Fruit fly (Drosophila melanogaster) whole organism, embryonic: ENCODE measurements around the gene mmy.
A peak's percentile ranks its signal among the peaks of the same experiment; 100 is the strongest.

ENCODE experiments used
- ATbp ChIP-seq: fragments of 200-800 bp; sonication (Bioruptor generic); optimal IDR thresholded peaks from 2 replicates; lab custom pipeline; 2017; ENCODE audit warnings: missing biosample characterization, mild to moderate bottlenecking, missing genetic modification characterization, missing genetic modification reagents
- Awh ChIP-seq: fragments of 200-800 bp; sonication (Bioruptor generic); IDR thresholded peaks from 2 replicates; pipeline ENCODE4, ENCODE4 v1.3.6; 2022; ENCODE audit warnings: missing biosample characterization, missing genetic modification characterization
- CG10431 ChIP-seq: fragments of 200-800 bp; sonication (Bioruptor generic); optimal IDR thresholded peaks from 3 replicates; lab custom pipeline; 2018; ENCODE audit warnings: missing biosample characterization, mild to moderate bottlenecking, missing genetic modification characterization
- CG10654 ChIP-seq: fragments of 200-800 bp; sonication (Bioruptor generic); optimal IDR thresholded peaks from 2 replicates; lab custom pipeline; 2016; ENCODE audit warnings: missing biosample characterization, missing genetic modification characterization
- CG11093 ChIP-seq: fragments of 200-800 bp; sonication (Bioruptor generic); IDR thresholded peaks from 3 replicates; pipeline ENCODE4 v1.3.6; 2022; ENCODE audit warnings: missing biosample characterization, missing genetic modification characterization
- CG11504 ChIP-seq: fragments of 200-800 bp; sonication (Bioruptor generic); optimal IDR thresholded peaks from 3 replicates; lab custom pipeline; 2019; ENCODE audit warnings: missing biosample characterization, mild to moderate bottlenecking, missing genetic modification characterization, moderate library complexity
- CG13296 ChIP-seq: fragments of 200-800 bp; sonication (Bioruptor generic); optimal IDR thresholded peaks from 3 replicates; lab custom pipeline; 2018; ENCODE audit warnings: missing biosample characterization, mild to moderate bottlenecking, missing genetic modification characterization
- CG13775 ChIP-seq: fragments of 200-800 bp; sonication (Bioruptor generic); optimal IDR thresholded peaks from 3 replicates; lab custom pipeline; 2017; ENCODE audit warnings: missing biosample characterization, mild to moderate bottlenecking, missing genetic modification characterization
- CG14710 ChIP-seq: fragments of 200-800 bp; sonication (Bioruptor generic); optimal IDR thresholded peaks from 3 replicates; lab custom pipeline; 2019; ENCODE audit warnings: missing biosample characterization, mild to moderate bottlenecking, missing genetic modification characterization, moderate library complexity
- CG15479 ChIP-seq: fragments of 200-800 bp; sonication (Bioruptor generic); optimal IDR thresholded peaks from 3 replicates; lab custom pipeline; 2019; ENCODE audit warnings: missing biosample characterization, mild to moderate bottlenecking, missing genetic modification characterization, moderate library complexity
- CG15601 ChIP-seq: fragments of 200-800 bp; sonication (Bioruptor generic); optimal IDR thresholded peaks from 3 replicates; lab custom pipeline; 2019; ENCODE audit warnings: missing biosample characterization, mild to moderate bottlenecking, missing genetic modification characterization, moderate library complexity
- CG17328 ChIP-seq: fragments of 200-800 bp; sonication (Bioruptor generic); IDR thresholded peaks from 2 replicates; pipeline ENCODE4 v1.3.6; 2022; ENCODE audit warnings: missing biosample characterization, missing genetic modification characterization
- CG17359 ChIP-seq: fragments of 200-800 bp; sonication (Bioruptor generic); optimal IDR thresholded peaks from 3 replicates; lab custom pipeline; 2018; ENCODE audit warnings: missing biosample characterization, mild to moderate bottlenecking, missing genetic modification characterization, moderate library complexity
- CG18599 ChIP-seq: fragments of 200-800 bp; sonication (Bioruptor generic); optimal IDR thresholded peaks from 3 replicates; lab custom pipeline; 2017; ENCODE audit warnings: missing biosample characterization, missing genetic modification characterization, mild to moderate bottlenecking, moderate library complexity, missing genetic modification reagents
- CG2875 ChIP-seq: fragments of 200-800 bp; sonication (Bioruptor generic); optimal IDR thresholded peaks from 2 replicates; lab custom pipeline; 2017; ENCODE audit warnings: missing biosample characterization, mild to moderate bottlenecking, missing genetic modification characterization, missing genetic modification reagents
- CG4360 ChIP-seq: fragments of 200-800 bp; sonication (Bioruptor generic); IDR thresholded peaks from 2 replicates; pipeline ENCODE4 v1.3.6; 2022; ENCODE audit warnings: missing biosample characterization, missing genetic modification characterization
- CG6175 ChIP-seq: fragments of 200-800 bp; sonication (Bioruptor generic); IDR thresholded peaks from 3 replicates; pipeline ENCODE4 v1.3.6; 2022; ENCODE audit warnings: missing biosample characterization, missing genetic modification characterization
- CG7372 ChIP-seq: fragments of 200-800 bp; sonication (Bioruptor generic); IDR thresholded peaks from 2 replicates; pipeline ENCODE4 v1.3.6; 2022; ENCODE audit warnings: missing biosample characterization, missing genetic modification characterization
- CG8478 ChIP-seq: fragments of >200 bp; optimal IDR thresholded peaks from 2 replicates; lab custom pipeline; 2018
- CG9932 ChIP-seq: fragments of 200-800 bp; sonication (Bioruptor generic); IDR thresholded peaks from 2 replicates; pipeline ENCODE4 v1.3.6; 2022; ENCODE audit warnings: missing biosample characterization, missing genetic modification characterization
- CTCF ChIP-seq: fragments of 200-800 bp; sonication (Bioruptor generic); optimal IDR thresholded peaks from 2 replicates; lab custom pipeline; 2017; ENCODE audit warnings: missing biosample characterization, mild to moderate bottlenecking, missing genetic modification characterization, moderate library complexity
- CoRest ChIP-seq: fragments of 200-800 bp; sonication (Bioruptor generic); optimal IDR thresholded peaks from 3 replicates; lab custom pipeline; 2018; ENCODE audit warnings: missing biosample characterization, mild to moderate bottlenecking, missing genetic modification characterization, moderate library complexity
- Dip2 ChIP-seq: fragments of 200-800 bp; sonication (Bioruptor generic); IDR thresholded peaks from 2 replicates; pipeline ENCODE4 v1.3.6; 2022; ENCODE audit warnings: missing biosample characterization, missing genetic modification characterization
- Hmx ChIP-seq: fragments of 200-800 bp; sonication (Bioruptor generic); optimal IDR thresholded peaks from 2 replicates; lab custom pipeline; 2016; ENCODE audit warnings: missing biosample characterization, missing genetic modification characterization
- Hr3 ChIP-seq: fragments of 200-800 bp; sonication (Bioruptor generic); optimal IDR thresholded peaks from 3 replicates; lab custom pipeline; 2016; ENCODE audit warnings: missing biosample characterization, missing genetic modification characterization
- Nf-YA ChIP-seq: fragments of 200-800 bp; sonication (Bioruptor generic); IDR thresholded peaks from 2 replicates; pipeline ENCODE4 v1.3.6; 2022; ENCODE audit warnings: missing biosample characterization, missing genetic modification characterization
- Nf-YB ChIP-seq: fragments of 200-800 bp; sonication (Bioruptor generic); optimal IDR thresholded peaks from 3 replicates; lab custom pipeline; 2019; ENCODE audit warnings: missing biosample characterization, mild to moderate bottlenecking, missing genetic modification characterization, moderate library complexity
- PHDP ChIP-seq: fragments of 200-800 bp; sonication (Bioruptor generic); optimal IDR thresholded peaks from 3 replicates; lab custom pipeline; 2018; ENCODE audit warnings: missing biosample characterization, mild to moderate bottlenecking, missing genetic modification characterization, moderate library complexity
- Poxn ChIP-seq: fragments of 200-800 bp; sonication (Bioruptor generic); IDR thresholded peaks from 2 replicates; pipeline ENCODE4 v1.3.6; 2022; ENCODE audit warnings: missing biosample characterization, missing genetic modification characterization
- Xrp1 ChIP-seq: fragments of 200-800 bp; sonication (Bioruptor generic); IDR thresholded peaks from 2 replicates; pipeline ENCODE4 v1.3.6; 2022; ENCODE audit warnings: missing biosample characterization, missing genetic modification characterization
- aop ChIP-seq: fragments of 200-800 bp; sonication (Bioruptor generic); IDR thresholded peaks from 2 replicates; pipeline ENCODE4 v1.3.6; 2022; ENCODE audit warnings: missing biosample characterization, missing genetic modification characterization
- ash1 ChIP-seq: fragments of 200-800 bp; sonication (Bioruptor generic); optimal IDR thresholded peaks from 2 replicates; lab custom pipeline; 2018; ENCODE audit warnings: missing biosample characterization, mild to moderate bottlenecking, missing genetic modification characterization
- dpn ChIP-seq, 2 experiments: fragments of 200-800 bp; sonication (Bioruptor generic); optimal IDR thresholded peaks; 3 replicates each; lab custom pipeline; 2016; ENCODE audit warnings: missing biosample characterization in 2 of 2, missing genetic modification characterization in 2 of 2
- en ChIP-seq: fragments of 200-800 bp; sonication (Bioruptor generic); optimal IDR thresholded peaks from 2 replicates; lab custom pipeline; 2016; ENCODE audit warnings: missing biosample characterization, missing genetic modification characterization
- gem ChIP-seq: fragments of 200-800 bp; sonication (Bioruptor generic); optimal IDR thresholded peaks from 2 replicates; lab custom pipeline; 2019; ENCODE audit warnings: missing biosample characterization, mild to moderate bottlenecking, missing genetic modification characterization, moderate library complexity
- her ChIP-seq: fragments of 200-800 bp; sonication (Bioruptor generic); optimal IDR thresholded peaks from 2 replicates; lab custom pipeline; 2016; ENCODE audit warnings: missing biosample characterization, missing genetic modification characterization
- hkb ChIP-seq, 2 experiments: fragments of 200-800 bp in 1 of 2; fragments of >200 bp in 1 of 2; sonication (Bioruptor generic) in 1 of 2; IDR thresholded peaks in 1 of 2; optimal IDR thresholded peaks in 1 of 2; 2 replicates each; pipeline versions ENCODE4 v1.3.6 to Lab custom; 2017 to 2022; ENCODE audit warnings: missing biosample characterization in 1 of 2, missing genetic modification characterization in 1 of 2
- kni ChIP-seq: fragments of 200-800 bp; sonication (Bioruptor generic); optimal IDR thresholded peaks from 3 replicates; lab custom pipeline; 2017; ENCODE audit warnings: mild to moderate bottlenecking, missing biosample characterization, missing genetic modification reagents, missing genetic modification characterization
- lov ChIP-seq, 2 experiments: fragments of 200-800 bp in 1 of 2; fragments of >200 bp in 1 of 2; sonication (Bioruptor generic) in 1 of 2; IDR thresholded peaks in 1 of 2; optimal IDR thresholded peaks in 1 of 2; 2 replicates in 1 of 2; 3 replicates in 1 of 2; pipeline versions ENCODE4 v1.3.6 to Lab custom; 2017 to 2022; ENCODE audit warnings: missing biosample characterization in 1 of 2, missing genetic modification characterization in 1 of 2
- maf-S ChIP-seq: fragments of 200-800 bp; sonication (Bioruptor generic); optimal IDR thresholded peaks from 2 replicates; lab custom pipeline; 2016; ENCODE audit warnings: missing biosample characterization, missing genetic modification characterization
- nmo ChIP-seq: fragments of 200-800 bp; sonication (Bioruptor generic); optimal IDR thresholded peaks from 2 replicates; lab custom pipeline; 2018; ENCODE audit warnings: missing biosample characterization, mild to moderate bottlenecking, missing genetic modification characterization, moderate library complexity
- oc ChIP-seq: fragments of 200-800 bp; sonication (Bioruptor generic); optimal IDR thresholded peaks from 2 replicates; lab custom pipeline; 2018; ENCODE audit warnings: missing biosample characterization, mild to moderate bottlenecking, missing genetic modification characterization, moderate library complexity
- pnt ChIP-seq: fragments of 200-800 bp; sonication (Bioruptor generic); optimal IDR thresholded peaks from 3 replicates; lab custom pipeline; 2016; ENCODE audit warnings: missing biosample characterization, missing genetic modification characterization
- pzg ChIP-seq: fragments of 200-800 bp; sonication (Bioruptor generic); optimal IDR thresholded peaks from 3 replicates; lab custom pipeline; 2018; ENCODE audit warnings: missing biosample characterization, mild to moderate bottlenecking, missing genetic modification characterization, moderate library complexity
- row ChIP-seq: fragments of 200-800 bp; sonication (Bioruptor generic); IDR thresholded peaks from 3 replicates; pipeline ENCODE4 v1.3.6; 2022; ENCODE audit warnings: missing biosample characterization, missing genetic modification characterization
- sc ChIP-seq, 3 experiments: fragments of >200 bp in 2 of 3; fragments of 200-800 bp in 1 of 3; sonication (Bioruptor generic) in 1 of 3; optimal IDR thresholded peaks; 2 replicates in 2 of 3; 3 replicates in 1 of 3; lab custom pipeline; 2017; ENCODE audit warnings: mild to moderate bottlenecking in 1 of 3, missing biosample characterization in 1 of 3, missing genetic modification characterization in 1 of 3, missing genetic modification reagents in 1 of 3
- sens ChIP-seq: fragments of 200-800 bp; sonication (Bioruptor generic); peaks from one replicate; lab custom pipeline; 2016; ENCODE audit warnings: missing biosample characterization, missing genetic modification characterization
- sens-2 ChIP-seq: fragments of 200-800 bp; sonication (Bioruptor generic); IDR thresholded peaks from 2 replicates; pipeline ENCODE4 v1.3.6; 2022; ENCODE audit warnings: missing biosample characterization, missing genetic modification characterization

The mmy gene

DNA sequence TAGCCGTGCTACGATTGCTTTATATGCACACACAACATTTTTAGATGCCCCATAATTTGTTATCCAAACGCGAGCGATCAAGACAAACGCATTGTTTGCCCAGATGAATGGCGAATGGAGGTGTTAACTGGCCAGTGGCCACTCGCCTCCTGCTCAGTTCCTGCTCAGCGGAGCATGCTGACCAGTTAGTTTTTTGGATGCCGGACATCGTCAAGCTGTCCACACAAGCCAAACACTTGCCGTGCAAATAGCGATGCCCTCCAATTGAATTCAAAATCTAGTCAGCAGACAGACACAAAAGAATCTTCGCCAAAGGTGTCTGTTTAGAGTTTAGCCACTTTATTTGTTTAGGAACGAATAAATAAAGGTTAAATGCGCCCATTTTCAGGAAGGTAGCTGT, 11.4 kb downstream of the mmy start (continued):
- TF ChIP-seq CoRest (tag; lab: Kevin White, UChicago) = no peak
- TF ChIP-seq aop (GFP tag; lab: Robert Waterston, UW) = no peak
- TF ChIP-seq dpn (GFP tag; optimal IDR thresholded peaks at IDR 0.05; lab: Kevin White, UChicago) = no peak
- peak; percentile 3 for TF ChIP-seq ATbp (GFP tag; lab: Kevin White, UChicago)
- no peak for TF ChIP-seq Hmx (GFP tag; lab: Kevin White, UChicago)
- TF ChIP-seq CG10654 (GFP tag; lab: Kevin White, UChicago) = no peak
- peak; percentile 31 for TF ChIP-seq CG15479 (GFP tag; lab: Kevin White, UChicago)

DNA sequence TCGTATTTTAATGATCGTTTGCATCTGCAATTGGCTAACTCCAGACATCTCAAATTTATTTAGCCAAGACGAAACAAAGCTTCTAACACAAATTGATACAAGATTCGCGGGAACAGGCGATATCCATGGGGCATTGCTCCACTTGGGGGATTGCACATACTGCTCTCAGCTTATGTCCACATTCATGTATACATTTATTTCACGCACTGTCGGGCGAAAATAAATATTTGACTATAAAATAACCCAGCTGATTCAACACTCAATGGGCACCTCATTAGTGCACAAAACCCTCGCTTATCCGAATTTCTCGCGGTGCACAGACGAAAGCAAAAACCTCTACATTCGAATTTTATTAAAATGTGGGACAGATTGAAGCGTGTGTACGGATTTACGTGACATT, 12.2 kb downstream of the mmy start:
- 0 out of 3 replicates have a peak, but pooled peaks have one; percentile 9 for TF ChIP-seq row (GFP tag; lab: Robert Waterston, UW)
- no peak for TF ChIP-seq pnt (GFP tag; lab: Kevin White, UChicago)
- TF ChIP-seq sens-2 (GFP tag; lab: Robert Waterston, UW) = no peak
- peak; percentile 35 for TF ChIP-seq CG10431 (GFP tag; lab: Kevin White, UChicago)
- TF ChIP-seq CG14710 (tag; lab: Kevin White, UChicago) = peak; percentile 1
- TF ChIP-seq CG17359 (tag; lab: Kevin White, UChicago) = peak; percentile 59
- no peak for TF ChIP-seq lov (optimal IDR thresholded peaks at IDR 0.05; lab: Kevin White, UChicago)
- no peak for TF ChIP-seq lov (GFP tag; IDR thresholded peaks at IDR 0.05; lab: Robert Waterston, UW)
- TF ChIP-seq CG15601 (tag; lab: Kevin White, UChicago) = peak; percentile 12
- no peak for TF ChIP-seq pzg (GFP tag; lab: Kevin White, UChicago)
- TF ChIP-seq nmo (GFP tag; lab: Kevin White, UChicago) = peak; percentile 9
- no peak for TF ChIP-seq CG7372 (GFP tag; lab: Robert Waterston, UW)
- peak; percentile 4 for TF ChIP-seq oc (tag; lab: Kevin White, UChicago)
- TF ChIP-seq gem (tag; lab: Kevin White, UChicago) = peak; percentile 23
- no peak for TF ChIP-seq CG9932 (GFP tag; lab: Robert Waterston, UW)
- TF ChIP-seq kni (GFP tag; lab: Kevin White, UChicago) = peak; percentile 47
- peak; percentile 71 for TF ChIP-seq CG2875 (GFP tag; lab: Kevin White, UChicago)
- TF ChIP-seq CG8478 = no peak
- peak; percentile 46 for TF ChIP-seq CG11504 (tag; lab: Kevin White, UChicago)
- TF ChIP-seq CG6175 (GFP tag; lab: Robert Waterston, UW) = no peak
- TF ChIP-seq ash1 (GFP tag; lab: Kevin White, UChicago) = no peak
- no peak for TF ChIP-seq CG13775
- peak; percentile 63 for TF ChIP-seq Xrp1 (GFP tag; lab: Robert Waterston, UW)
- peak; percentile 13 for TF ChIP-seq Nf-YB (GFP tag; lab: Kevin White, UChicago)
- peak; percentile 55 for TF ChIP-seq sens (GFP tag; lab: Kevin White, UChicago)
- TF ChIP-seq dpn (GFP tag; optimal IDR thresholded peaks at IDR 0.05; lab: Kevin White, UChicago) = peak in 1 of 2 experiments; percentile 20
- TF ChIP-seq CG17328 = 0 out of 2 replicates have a peak, but pooled peaks have one; percentile 25
- TF ChIP-seq sc (optimal IDR thresholded peaks at IDR 0.05; lab: Kevin White, UChicago) = no peak
- no peak for TF ChIP-seq sc (GFP tag; optimal IDR thresholded peaks at IDR 0.05; lab: Kevin White, UChicago)
- TF ChIP-seq CG18599 (GFP tag; lab: Kevin White, UChicago) = peak; percentile 42
- TF ChIP-seq Hr3 = no peak
- peak; percentile 19 for TF ChIP-seq CG13296 (GFP tag; lab: Kevin White, UChicago)
- TF ChIP-seq Poxn (GFP tag; lab: Robert Waterston, UW) = no peak
- TF ChIP-seq CTCF (GFP tag; lab: Kevin White, UChicago) = peak; percentile 10
- no peak for TF ChIP-seq en (GFP tag; lab: Kevin White, UChicago)
- TF ChIP-seq hkb (optimal IDR thresholded peaks at IDR 0.05; lab: Kevin White, UChicago) = no peak
- peak; percentile 35; the same call in 1 of the 2 replicates for TF ChIP-seq hkb (GFP tag; IDR thresholded peaks at IDR 0.05; lab: Robert Waterston, UW)
- peak; percentile 61 for TF ChIP-seq PHDP (tag; lab: Kevin White, UChicago)
- TF ChIP-seq Awh (GFP tag; lab: Robert Waterston, UW) = peak; percentile 46; the same call in 1 of the 2 replicates
- TF ChIP-seq Nf-YA (GFP tag; lab: Robert Waterston, UW) = 0 out of 2 replicates have a peak, but pooled peaks have one; percentile 16
- TF ChIP-seq CG4360 (GFP tag; lab: Robert Waterston, UW) = peak; percentile 40; the same call in 1 of the 2 replicates
- TF ChIP-seq CG11093 (GFP tag; lab: Robert Waterston, UW) = no peak
- no peak for TF ChIP-seq maf-S (GFP tag; lab: Kevin White, UChicago)
- TF ChIP-seq her = no peak
- TF ChIP-seq Dip2 = no peak
